Fruit fly (Drosophila melanogaster) Kc167 (cell line): ENCODE results near the gene CG31268.

Experiments used
- Myc ChIP-seq: fragments of >200 bp; optimal IDR thresholded peaks from 2 replicates; lab custom pipeline; 2017; ENCODE audit warnings: missing external identifiers
- Sin3A ChIP-seq: fragments of >200 bp; optimal IDR thresholded peaks from 2 replicates; lab custom pipeline; 2018; ENCODE audit warnings: missing external identifiers
- h ChIP-seq: fragments of >200 bp; optimal IDR thresholded peaks from 3 replicates; lab custom pipeline; 2018; ENCODE audit warnings: missing external identifiers
- insv ChIP-seq: fragments of >200 bp; optimal IDR thresholded peaks from 3 replicates; lab custom pipeline; 2018; ENCODE audit warnings: missing external identifiers
- psq ChIP-seq: fragments of >200 bp; optimal IDR thresholded peaks from 2 replicates; lab custom pipeline; 2017; ENCODE audit warnings: missing external identifiers
- ttk ChIP-seq: sonication (Bioruptor generic); optimal IDR thresholded peaks from 2 replicates; lab custom pipeline; 2017; ENCODE audit warnings: missing external identifiers

dm6 chr3R:17007336-17007735 is 24.3 kb upstream of the CG31268 start:
- no peak for TF ChIP-seq ttk
- TF ChIP-seq insv (lab: Kevin White, UChicago), result no peak
- no peak for TF ChIP-seq psq (lab: Kevin White, UChicago)
- TF ChIP-seq Sin3A (lab: Kevin White, UChicago), result no peak
- TF ChIP-seq Myc (lab: Kevin White, UChicago), result no peak
- TF ChIP-seq h (lab: Kevin White, UChicago), result no peak
